Worm (Caenorhabditis elegans) whole organism, late embryonic: ENCODE results near the gene elo-2.

Experiments
- C08G9.2 ChIP-seq: sonication (generic microtip); optimal IDR thresholded peaks from 2 replicates; lab custom pipeline; 2016; ENCODE audit warnings: mild to moderate bottlenecking, missing genetic modification characterization, moderate library complexity, missing compliant biosample characterization
- T23F11.4 ChIP-seq: fragments of 200-800 bp; sonication (Bioruptor generic); optimal IDR thresholded peaks from 2 replicates; lab custom pipeline; 2018; ENCODE audit warnings: mild to moderate bottlenecking, missing genetic modification characterization, missing compliant biosample characterization
- ceh-30 ChIP-seq: fragments of 150-350 bp; optimal IDR thresholded peaks from 2 replicates; lab custom pipeline; 2014; ENCODE audit warnings: missing biosample characterization, missing genetic modification characterization

elo-2 gene

DNA sequence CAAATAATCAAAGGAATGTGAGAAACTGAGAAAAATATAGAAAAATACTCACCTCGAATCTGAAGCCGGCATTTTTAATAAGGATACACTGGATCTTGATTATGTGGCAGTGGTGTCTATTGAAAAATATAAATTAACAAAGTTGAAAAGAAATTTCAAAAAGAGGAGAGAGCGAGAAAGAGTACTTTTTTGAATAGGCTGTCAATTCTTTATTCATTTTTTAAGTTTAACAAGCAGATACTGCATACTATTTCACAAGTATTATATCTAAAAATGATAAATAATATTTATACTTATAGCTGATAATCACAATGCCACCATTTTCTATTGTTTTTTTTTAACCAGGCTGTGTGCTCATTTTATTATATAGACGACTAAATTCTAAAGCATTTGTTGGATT is 49.5 kb downstream of the elo-2 start, which contains the start of gene npr-26:
Gene npr-26, minus strand, starts transcription at position 101 of the 400 bp plus-strand sequence.
- TF ChIP-seq ceh-30 (tag; lab: Kevin White, UChicago) = no peak
- TF ChIP-seq C08G9.2 (tag; lab: Kevin White, UChicago) = no peak
- no peak for TF ChIP-seq T23F11.4 (GFP tag; lab: Kevin White, UChicago)
